Fruit fly (Drosophila melanogaster): ENCODE data around the gene CG4669.

Gene CG4669

dm6 chr3L:5247923-5248821 is 13.9 kb downstream of the CG4669 start (continued):
- TF ChIP-seq kah (GFP tag; optimal IDR thresholded peaks at IDR 0.05) (no peak), D19B (GFP tag; optimal IDR thresholded peaks at IDR 0.05) (peak; percentile 72), nerfin-1 (tag; optimal IDR thresholded peaks at IDR 0.05) (peak; percentile 6), Fer3 (tag; optimal IDR thresholded peaks at IDR 0.05) (peak; percentile 36), CG13296 (GFP tag; optimal IDR thresholded peaks at IDR 0.05) (no peak), CkIIα-i1 (GFP tag; IDR thresholded peaks at IDR 0.05) (no peak), CG3838 (GFP tag; optimal IDR thresholded peaks at IDR 0.05) (no peak), Xbp1 (GFP tag; optimal IDR thresholded peaks at IDR 0.05) (peak; percentile 30), exex (tag; optimal IDR thresholded peaks at IDR 0.05) (no peak), Hmx (GFP tag; optimal IDR thresholded peaks at IDR 0.05) (no peak), Atf3 (GFP tag; optimal IDR thresholded peaks at IDR 0.05) (peak; percentile 47), lab (GFP tag; optimal IDR thresholded peaks at IDR 0.05) (peak; percentile 57), Nf-YC (tag; optimal IDR thresholded peaks at IDR 0.05) (peak; percentile 23), slbo (GFP tag; IDR thresholded peaks at IDR 0.05) (peak; percentile 59), CG7357 (GFP tag; IDR thresholded peaks at IDR 0.05) (peak; percentile 71), Eip74EF (GFP tag; optimal IDR thresholded peaks at IDR 0.05) (no peak), CG12155 (GFP tag; optimal IDR thresholded peaks at IDR 0.05) (peak; percentile 49), vvl (GFP tag; IDR thresholded peaks at IDR 0.05) (peak; percentile 57), al (GFP tag; IDR thresholded peaks at IDR 0.05) (peak; percentile 66), CG7963 (GFP tag; IDR thresholded peaks at IDR 0.05; ENCODE audit: partially characterized antibody) (no peak), Hey (tag; optimal IDR thresholded peaks at IDR 0.05) (no peak), CG2889 (GFP tag; IDR thresholded peaks at IDR 0.05) (peak; percentile 61; the same call in 1 of the 3 replicates), CG14050 (GFP tag; IDR thresholded peaks at IDR 0.05) (peak; percentile 62), lbe (GFP tag; optimal IDR thresholded peaks at IDR 0.05) (no peak), Doc3 (GFP tag; IDR thresholded peaks at IDR 0.05; ENCODE audit: partially characterized antibody) (no peak), CG12659 (GFP tag; optimal IDR thresholded peaks at IDR 0.05) (peak; percentile 43), Bteb2 (GFP tag; optimal IDR thresholded peaks at IDR 0.05) (no peak), CG8388 (GFP tag; optimal IDR thresholded peaks at IDR 0.05) (peak; percentile 50), CG1647 (GFP tag; optimal IDR thresholded peaks at IDR 0.05) (no peak), CG8281 (tag; optimal IDR thresholded peaks at IDR 0.05) (no peak), CG6175 (GFP tag; IDR thresholded peaks at IDR 0.05) (0 out of 3 replicates have a peak, but pooled peaks have one; percentile 15), Mad (GFP tag; optimal IDR thresholded peaks at IDR 0.05) (no peak), zfh1 (GFP tag; IDR thresholded peaks at IDR 0.05) (peak; percentile 79), hkb (optimal IDR thresholded peaks at IDR 0.05) (no peak), hkb (GFP tag; IDR thresholded peaks at IDR 0.05) (peak; percentile 71), CG10543 (GFP tag; optimal IDR thresholded peaks at IDR 0.05) (no peak), Ada2b (GFP tag; IDR thresholded peaks at IDR 0.05) (peak; percentile 55), sr (GFP tag; IDR thresholded peaks at IDR 0.05) (no peak), CG9437 (GFP tag; optimal IDR thresholded peaks at IDR 0.05) (no peak), Mrtf (GFP tag; IDR thresholded peaks at IDR 0.05) (peak; percentile 67; the same call in 1 of the 3 replicates), CG4424 (GFP tag; optimal IDR thresholded peaks at IDR 0.05) (peak; percentile 18), CG6765 (GFP tag; optimal IDR thresholded peaks at IDR 0.05) (no peak), bcd (GFP tag; optimal IDR thresholded peaks at IDR 0.05) (peak; percentile 55), pan (optimal IDR thresholded peaks at IDR 0.05) (no peak), pan (GFP tag; optimal IDR thresholded peaks at IDR 0.05 in 1 of 2, IDR thresholded peaks at IDR 0.05 in 1 of 2) (peak in 1 of 2 experiments; percentile 84), vnd (GFP tag; IDR thresholded peaks at IDR 0.05; ENCODE audit: partially characterized antibody) (no peak), chm (GFP tag; IDR thresholded peaks at IDR 0.05) (no peak), btn (GFP tag; optimal IDR thresholded peaks at IDR 0.05) (no peak), CG12071 (GFP tag; optimal IDR thresholded peaks at IDR 0.05) (peak; percentile 27)

Data from whole organism, embryonic.